Worm (Caenorhabditis elegans) whole organism, late embryonic: ENCODE measurements around the gene tmed-4.
"Not testable (repeated sequence)": the region's sequence is repeated elsewhere in the genome, so short reads cannot be mapped to it uniquely, and the experiment has no call there.

Experiments used
- C08G9.2 ChIP-seq: sonication (generic microtip); optimal IDR thresholded peaks from 2 replicates; lab custom pipeline; 2016; ENCODE audit warnings: mild to moderate bottlenecking, missing genetic modification characterization, moderate library complexity, missing compliant biosample characterization
- C38D4.7 ChIP-seq: fragments of 200-800 bp; sonication (Bioruptor generic); optimal IDR thresholded peaks from 2 replicates; lab custom pipeline; 2018; ENCODE audit warnings: mild to moderate bottlenecking, missing genetic modification characterization, moderate library complexity, missing compliant biosample characterization
- F13H6.1 ChIP-seq: sonication (generic microtip); optimal IDR thresholded peaks from 2 replicates; lab custom pipeline; 2016; ENCODE audit warnings: missing genetic modification characterization, missing compliant biosample characterization
- K02D7.2 ChIP-seq: sonication (generic microtip); optimal IDR thresholded peaks from 2 replicates; lab custom pipeline; 2017; ENCODE audit warnings: mild to moderate bottlenecking, missing genetic modification characterization, missing compliant biosample characterization
- K09A11.1 ChIP-seq: sonication (generic microtip); optimal IDR thresholded peaks from 2 replicates; lab custom pipeline; 2017; ENCODE audit warnings: antibody characterized with exemption, mild to moderate bottlenecking, missing genetic modification characterization, missing compliant biosample characterization; ENCODE audit not compliant: insufficient read depth
- ahr-1 ChIP-seq: sonication (generic microtip); optimal IDR thresholded peaks from 2 replicates; lab custom pipeline; 2016; ENCODE audit warnings: missing genetic modification characterization, missing compliant biosample characterization
- ceh-2 ChIP-seq: sonication (generic microtip); optimal IDR thresholded peaks from 2 replicates; lab custom pipeline; 2016; ENCODE audit warnings: missing genotype, missing genetic modification characterization, missing compliant biosample characterization
- ceh-30 ChIP-seq: fragments of 150-350 bp; optimal IDR thresholded peaks from 2 replicates; lab custom pipeline; 2014; ENCODE audit warnings: missing biosample characterization, missing genetic modification characterization
- ceh-34 ChIP-seq: sonication (generic microtip); optimal IDR thresholded peaks from 2 replicates; lab custom pipeline; 2016; ENCODE audit warnings: mild to moderate bottlenecking, missing genetic modification characterization, missing compliant biosample characterization
- ceh-45 ChIP-seq: fragments of 200-800 bp; sonication (Bioruptor generic); IDR thresholded peaks from 2 replicates; pipeline ENCODE4 v1.3.6; 2022; ENCODE audit warnings: missing genetic modification reagents, missing genetic modification characterization, missing compliant biosample characterization
- ceh-48 ChIP-seq: sonication (generic microtip); optimal IDR thresholded peaks from 2 replicates; lab custom pipeline; 2016; ENCODE audit warnings: missing genetic modification characterization, inconsistent platforms, missing compliant biosample characterization
- ceh-9 ChIP-seq: sonication (generic microtip); optimal IDR thresholded peaks from 2 replicates; lab custom pipeline; 2016; ENCODE audit warnings: mild to moderate bottlenecking, missing genetic modification characterization, inconsistent platforms, missing compliant biosample characterization
- che-1 ChIP-seq: sonication (generic microtip); optimal IDR thresholded peaks from 2 replicates; lab custom pipeline; 2016; ENCODE audit warnings: mild to moderate bottlenecking, missing genetic modification characterization, missing compliant biosample characterization
- dve-1 ChIP-seq: sonication (generic microtip); optimal IDR thresholded peaks from 2 replicates; lab custom pipeline; 2017; ENCODE audit warnings: antibody characterized with exemption, mild to moderate bottlenecking, missing genetic modification characterization, missing compliant biosample characterization
- elt-4 ChIP-seq: sonication (generic microtip); optimal IDR thresholded peaks from 2 replicates; lab custom pipeline; 2016; ENCODE audit warnings: missing genetic modification characterization, missing compliant biosample characterization
- ets-4 ChIP-seq: sonication (generic microtip); optimal IDR thresholded peaks from 2 replicates; lab custom pipeline; 2016; ENCODE audit warnings: missing genetic modification characterization, missing compliant biosample characterization
- eyg-1 ChIP-seq: sonication (generic microtip); optimal IDR thresholded peaks from 2 replicates; lab custom pipeline; 2016; ENCODE audit warnings: missing genotype, missing genetic modification characterization, missing compliant biosample characterization
- gmeb-2 ChIP-seq: sonication (generic microtip); optimal IDR thresholded peaks from 2 replicates; lab custom pipeline; 2016; ENCODE audit warnings: missing genetic modification characterization, inconsistent platforms, missing compliant biosample characterization
- hlh-13 ChIP-seq: fragments of 200-800 bp; sonication (Bioruptor generic); optimal IDR thresholded peaks from 2 replicates; lab custom pipeline; 2018; ENCODE audit warnings: mild to moderate bottlenecking, missing genetic modification characterization, missing compliant biosample characterization
- hlh-15 ChIP-seq: sonication (generic microtip); optimal IDR thresholded peaks from 2 replicates; lab custom pipeline; 2016; ENCODE audit warnings: missing genetic modification characterization, missing compliant biosample characterization
- hlh-30 ChIP-seq: sonication (generic microtip); optimal IDR thresholded peaks from 2 replicates; lab custom pipeline; 2017; ENCODE audit warnings: antibody characterized with exemption, missing genetic modification characterization, missing compliant biosample characterization; ENCODE audit not compliant: insufficient read depth
- hlh-8 ChIP-seq: sonication (generic microtip); optimal IDR thresholded peaks from 2 replicates; lab custom pipeline; 2016; ENCODE audit warnings: missing genotype, missing genetic modification characterization, missing compliant biosample characterization
- madf-2 ChIP-seq: sonication (generic microtip); optimal IDR thresholded peaks from 2 replicates; lab custom pipeline; 2017; ENCODE audit warnings: missing genetic modification characterization, missing compliant biosample characterization
- mec-3 ChIP-seq: sonication (generic microtip); optimal IDR thresholded peaks from 2 replicates; lab custom pipeline; 2016; ENCODE audit warnings: borderline replicate concordance, missing genetic modification characterization, missing compliant biosample characterization
- nhr-232 ChIP-seq: sonication (generic microtip); optimal IDR thresholded peaks from 2 replicates; lab custom pipeline; 2016; ENCODE audit warnings: missing genetic modification characterization, missing compliant biosample characterization
- odd-2 ChIP-seq: sonication (generic microtip); optimal IDR thresholded peaks from 2 replicates; lab custom pipeline; 2017; ENCODE audit warnings: antibody characterized with exemption, mild to moderate bottlenecking, missing genetic modification characterization, missing compliant biosample characterization
- pat-9 ChIP-seq: fragments of 200-800 bp; sonication (Bioruptor generic); optimal IDR thresholded peaks from 2 replicates; lab custom pipeline; 2018; ENCODE audit warnings: mild to moderate bottlenecking, missing genetic modification characterization, moderate library complexity, missing compliant biosample characterization
- pax-1 ChIP-seq: fragments of 150-350 bp; optimal IDR thresholded peaks from 2 replicates; lab custom pipeline; 2014; ENCODE audit warnings: missing biosample characterization, missing genetic modification characterization
- pqm-1 ChIP-seq: sonication (generic microtip); optimal IDR thresholded peaks from 2 replicates; lab custom pipeline; 2016; ENCODE audit warnings: missing genetic modification characterization, missing compliant biosample characterization
- rnt-1 ChIP-seq: sonication (generic microtip); optimal IDR thresholded peaks from 2 replicates; lab custom pipeline; 2016; ENCODE audit warnings: missing genetic modification characterization, missing compliant biosample characterization
- sdc-2 ChIP-seq: sonication (generic microtip); optimal IDR thresholded peaks from 2 replicates; lab custom pipeline; 2016; ENCODE audit warnings: missing genotype, missing genetic modification characterization, missing compliant biosample characterization
- sox-4 ChIP-seq: sonication (generic microtip); optimal IDR thresholded peaks from 2 replicates; lab custom pipeline; 2017; ENCODE audit warnings: mild to moderate bottlenecking, missing genetic modification characterization, inconsistent platforms, missing compliant biosample characterization
- syd-9 ChIP-seq: sonication (generic microtip); optimal IDR thresholded peaks from 2 replicates; lab custom pipeline; 2016; ENCODE audit warnings: mild to moderate bottlenecking, missing genetic modification characterization, moderate library complexity, missing compliant biosample characterization
- tbx-2 ChIP-seq: sonication (generic microtip); optimal IDR thresholded peaks from 2 replicates; lab custom pipeline; 2016; ENCODE audit warnings: missing genetic modification characterization, missing compliant biosample characterization
- unc-3 ChIP-seq, 2 experiments: fragments of 200-800 bp in 1 of 2; sonication (Bioruptor generic) in 1 of 2; sonication (generic microtip) in 1 of 2; conservative IDR thresholded peaks in 1 of 2; optimal IDR thresholded peaks in 1 of 2; 2 replicates each; pipeline versions ENCODE4 v1.3.6 to Lab custom; 2016 to 2022; ENCODE audit warnings: missing compliant biosample characterization in 2 of 2, missing genetic modification characterization in 2 of 2, missing genetic modification reagents in 1 of 2
- unc-42 ChIP-seq: sonication (generic microtip); optimal IDR thresholded peaks from 2 replicates; lab custom pipeline; 2016; ENCODE audit warnings: missing genotype, missing genetic modification characterization, missing compliant biosample characterization

Gene tmed-4

ce11 chrV:19948993-19949392 is at the start of gene tmed-4:
tmed-4 (minus strand) TSS chrV:19949093.
- TF ChIP-seq madf-2; eyg-1 (tag; lab: Kevin White, UChicago); hlh-15 (tag; lab: Kevin White, UChicago): not testable (repeated sequence)

DNA sequence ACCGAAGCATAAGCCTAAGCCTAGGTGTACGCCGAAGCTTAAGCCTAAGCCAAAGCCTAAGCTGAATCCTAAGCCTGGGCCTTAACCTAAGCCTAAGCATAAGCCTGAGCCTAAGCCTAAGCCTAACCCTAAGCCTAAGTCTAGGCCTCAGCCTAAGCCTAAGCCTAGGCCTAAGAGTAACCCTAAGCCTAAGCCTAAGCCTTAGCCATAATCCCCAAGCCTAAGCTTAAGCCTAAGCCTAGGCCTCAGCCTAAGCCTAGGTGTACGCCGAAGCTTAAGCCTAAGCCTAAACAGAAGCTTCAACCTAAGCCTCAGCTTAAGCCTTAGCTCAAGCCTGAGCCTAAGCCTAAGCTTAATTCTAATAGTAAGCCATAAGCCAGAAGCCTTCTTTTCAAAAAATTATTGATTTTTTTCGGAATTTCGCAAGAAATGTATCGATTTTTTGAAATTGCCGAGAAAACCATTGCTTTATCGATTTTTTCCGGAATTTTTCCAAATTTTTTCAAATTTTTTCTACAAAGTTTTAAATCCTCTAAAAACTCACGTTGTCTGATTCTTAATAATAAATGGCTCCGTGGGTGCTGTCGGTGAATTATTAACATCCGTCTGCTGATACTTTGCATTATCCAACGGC is 49.4 kb upstream of the tmed-4 start:
- no peak for TF ChIP-seq pqm-1 (tag; lab: Kevin White, UChicago)
- TF ChIP-seq C38D4.7 = no peak
- TF ChIP-seq elt-4 (tag; lab: Kevin White, UChicago) = peak; percentile 9
- no peak for TF ChIP-seq K02D7.2
- TF ChIP-seq ceh-48 (tag; lab: Kevin White, UChicago) = peak; percentile 19
- peak; percentile 68 for TF ChIP-seq dve-1
- no peak for TF ChIP-seq tbx-2

- TF ChIP-seq elt-4 (tag; lab: Kevin White, UChicago) (no peak), ceh-48 (tag; lab: Kevin White, UChicago) (no peak), dve-1 (no peak), pat-9 (tag; lab: Kevin White, UChicago) (no peak), C08G9.2 (tag; lab: Kevin White, UChicago) (no peak), hlh-13 (GFP tag; lab: Kevin White, UChicago) (no peak), pax-1 (tag; lab: Kevin White, UChicago) (no peak), nhr-232 (tag; lab: Kevin White, UChicago) (no peak), unc-3 (GFP tag; conservative IDR thresholded peaks at IDR 0.05; lab: Robert Waterston, UW) (no peak), unc-3 (tag; optimal IDR thresholded peaks at IDR 0.05; lab: Kevin White, UChicago) (no peak), K09A11.1 (tag; lab: Kevin White, UChicago) (no peak), mec-3 (no peak), ceh-2 (tag; lab: Kevin White, UChicago) (no peak), gmeb-2 (tag; lab: Kevin White, UChicago) (no peak)
These were observed 48.6 kb upstream of the tmed-4 start for ce11 chrV:19997481-19997880.

DNA sequence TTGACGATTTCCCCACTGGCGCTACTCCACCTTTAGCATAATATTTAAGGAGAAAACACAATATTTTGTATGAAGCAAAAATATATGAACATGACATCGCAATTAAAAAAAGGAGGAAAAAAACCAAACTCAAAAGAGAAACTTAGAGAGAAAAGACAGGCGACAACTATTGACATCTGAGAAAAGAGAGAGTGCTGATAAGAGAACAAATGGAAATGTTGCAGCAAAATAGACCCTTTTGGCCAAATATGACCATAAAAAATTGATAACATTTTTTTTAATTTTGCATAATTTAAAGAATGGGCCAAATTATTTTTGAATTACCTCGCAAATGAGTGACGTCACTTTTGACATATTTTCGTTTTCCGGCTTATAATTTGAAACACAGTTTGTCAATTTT is 45.8 kb upstream of the tmed-4 start:
- TF ChIP-seq unc-42 (tag; lab: Kevin White, UChicago) = no peak
- TF ChIP-seq ceh-9 = no peak
- TF ChIP-seq hlh-30 (tag; lab: Kevin White, UChicago) = no peak
- no peak for TF ChIP-seq syd-9
- TF ChIP-seq ceh-2 (tag; lab: Kevin White, UChicago) = no peak
- no peak for TF ChIP-seq ahr-1 (tag; lab: Kevin White, UChicago)
- TF ChIP-seq ceh-34 = no peak
- TF ChIP-seq rnt-1 = no peak
- TF ChIP-seq, all 69 proteins: peak for 0

DNA sequence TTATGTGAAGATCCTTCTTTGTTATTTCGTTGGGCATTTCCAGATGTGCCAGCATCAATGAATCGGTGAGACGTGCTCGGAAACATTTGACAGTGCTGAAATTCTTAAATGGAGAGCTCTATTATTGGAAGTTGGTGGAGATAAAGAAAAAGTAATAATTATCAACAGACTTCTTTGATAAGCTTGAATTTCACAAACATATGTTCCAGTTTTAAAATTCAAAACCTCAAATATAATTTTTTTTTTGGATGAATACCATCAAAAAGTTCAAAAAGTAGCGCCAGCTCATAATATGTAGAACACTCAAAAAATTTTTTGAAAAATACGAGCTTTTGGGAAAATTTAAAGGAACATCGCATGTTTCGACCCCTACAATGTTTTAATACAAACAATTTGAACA is 45.2 kb upstream of the tmed-4 start, which contains the start of gene Y60A3A.25:
Y60A3A.25 (minus strand) TSS at position 101 of the 400 bp plus-strand sequence.
- TF ChIP-seq sox-4 (tag; lab: Kevin White, UChicago) = no peak

DNA sequence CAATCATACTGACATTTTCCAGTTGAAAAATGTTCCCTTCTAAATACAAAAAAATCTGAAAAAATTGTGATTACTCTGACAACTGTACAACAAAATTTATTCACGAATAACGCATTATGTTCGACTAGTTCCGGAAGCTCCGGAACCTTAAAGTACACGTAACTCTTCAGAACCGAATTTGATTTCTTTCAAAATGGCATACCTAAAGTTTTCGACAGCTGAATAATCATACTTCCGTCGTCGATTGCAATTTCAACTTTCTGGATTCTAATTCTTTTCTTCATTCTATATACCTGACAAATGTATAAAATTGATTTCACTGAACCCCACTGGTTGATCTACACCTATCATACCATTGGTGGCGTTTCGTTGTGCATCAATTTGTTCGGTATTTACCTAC is 38.8 kb upstream of the tmed-4 start, which contains the start of gene sri-67:
sri-67 (plus strand) TSS at position 301 of the 400 bp plus-strand sequence.
- TF ChIP-seq C38D4.7 = no peak
- no peak for TF ChIP-seq tbx-2
- no peak for TF ChIP-seq ceh-30
- TF ChIP-seq hlh-30 (tag; lab: Kevin White, UChicago) = no peak
- no peak for TF ChIP-seq C08G9.2 (tag; lab: Kevin White, UChicago)
- TF ChIP-seq dve-1 = no peak
- no peak for TF ChIP-seq ets-4 (tag; lab: Kevin White, UChicago)
- no peak for TF ChIP-seq mec-3
- TF ChIP-seq F13H6.1 = no peak
- TF ChIP-seq ceh-45 (GFP tag; lab: Robert Waterston, UW) = no peak
- TF ChIP-seq hlh-15 (tag; lab: Kevin White, UChicago) = no peak
- no peak for TF ChIP-seq sdc-2
- TF ChIP-seq madf-2 = no peak
- no peak for TF ChIP-seq odd-2 (tag; lab: Kevin White, UChicago)
- no peak for TF ChIP-seq che-1
- TF ChIP-seq unc-42 (tag; lab: Kevin White, UChicago) = no peak
- TF ChIP-seq hlh-8 (tag; lab: Kevin White, UChicago) = no peak
